Worm (Caenorhabditis elegans) whole organism, L1 larva: ENCODE results near the gene C17H12.8.

Source experiments
- C04F5.9 ChIP-seq: sonication (generic microtip); optimal IDR thresholded peaks from 2 replicates; lab custom pipeline; 2016; ENCODE audit warnings: missing genetic modification characterization, missing compliant biosample characterization
- C34B4.2 ChIP-seq: sonication (generic microtip); optimal IDR thresholded peaks from 2 replicates; lab custom pipeline; 2017; ENCODE audit warnings: mild to moderate bottlenecking, missing genetic modification characterization, missing compliant biosample characterization
- ama-1 ChIP-seq: fragments of 150-350 bp; optimal IDR thresholded peaks from 2 replicates; lab custom pipeline; 2014
- fos-1 ChIP-seq: fragments of 150-350 bp; optimal IDR thresholded peaks from 2 replicates; lab custom pipeline; 2014; ENCODE audit warnings: missing biosample characterization, missing genetic modification characterization
- irx-1 ChIP-seq: sonication (generic microtip); optimal IDR thresholded peaks from 2 replicates; lab custom pipeline; 2016; ENCODE audit warnings: missing genetic modification characterization, missing compliant biosample characterization
- lir-3 ChIP-seq: sonication (generic microtip); optimal IDR thresholded peaks from 2 replicates; lab custom pipeline; 2016; ENCODE audit warnings: mild to moderate bottlenecking, missing genetic modification characterization, moderate library complexity, missing compliant biosample characterization; ENCODE audit not compliant: poor library complexity
- lsy-2 ChIP-seq, 2 experiments: fragments of 150-350 bp; optimal IDR thresholded peaks; 2 replicates each; lab custom pipeline; 2014; ENCODE audit warnings: missing biosample characterization in 2 of 2, missing genetic modification characterization in 2 of 2
- nhr-19 ChIP-seq: fragments of 200-800 bp; sonication (Bioruptor generic); conservative IDR thresholded peaks from 2 replicates; pipeline ENCODE4 v1.3.6; 2022; ENCODE audit warnings: missing genetic modification characterization, missing compliant biosample characterization
- nhr-84 ChIP-seq: sonication (generic microtip); optimal IDR thresholded peaks from 2 replicates; lab custom pipeline; 2017; ENCODE audit warnings: missing biosample characterization, missing genetic modification characterization
- unc-62 ChIP-seq: fragments of 150-350 bp; optimal IDR thresholded peaks from 2 replicates; lab custom pipeline; 2014; ENCODE audit warnings: missing biosample characterization, missing genetic modification reagents, missing genetic modification characterization

- TF ChIP-seq ama-1 (lab: Kevin White, UChicago) (no peak), nhr-84 (tag; lab: Kevin White, UChicago) (no peak), irx-1 (tag; lab: Kevin White, UChicago) (no peak), nhr-19 (GFP tag; lab: Robert Waterston, UW) (no peak), fos-1 (tag; lab: Kevin White, UChicago) (no peak), lir-3 (tag; lab: Kevin White, UChicago) (no peak), C34B4.2 (no peak), unc-62 (GFP tag; lab: Kevin White, UChicago) (no peak), C04F5.9 (tag; lab: Kevin White, UChicago) (no peak), lsy-2 (tag; optimal IDR thresholded peaks at IDR 0.05; lab: Kevin White, UChicago) (no peak)
Measured at ce11 chrIV:6811808-6812207, 6.7 kb upstream of the C17H12.8 start, which contains the start of gene ceh-48.
